Fruit fly (Drosophila melanogaster): ENCODE measurements around the gene Sgt.

Gene Sgt

DNA sequence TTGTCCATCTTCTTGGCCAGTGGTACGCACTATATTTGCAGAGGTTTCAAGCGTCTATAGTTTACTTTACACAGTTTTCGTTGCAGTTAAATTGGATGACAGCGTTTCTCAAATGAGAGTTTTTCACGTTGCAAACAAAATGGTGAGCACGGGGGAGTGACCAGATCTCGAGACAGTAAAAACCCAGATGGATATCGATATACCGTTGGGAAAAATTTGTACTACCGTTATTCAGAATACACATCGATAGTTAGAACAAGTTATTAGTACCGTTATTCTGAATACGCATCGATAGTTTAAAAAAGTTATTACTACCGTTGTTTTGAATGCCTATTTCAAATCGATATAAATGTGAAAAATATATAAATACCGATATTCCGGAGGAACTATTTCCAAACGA, 6.3 kb downstream of the Sgt start, which contains the start of gene cass (continued):
- TF ChIP-seq trem (tag; optimal IDR thresholded peaks at IDR 0.05) (peak; percentile 82), Dref (GFP tag; IDR thresholded peaks at IDR 0.05) (peak; percentile 86), CG17802 (tag; optimal IDR thresholded peaks at IDR 0.05) (no peak), Pdp1 (GFP tag; optimal IDR thresholded peaks at IDR 0.05) (peak in 1 of 2 experiments; percentile 16), pum (GFP tag; optimal IDR thresholded peaks at IDR 0.05) (no peak), slbo (GFP tag; IDR thresholded peaks at IDR 0.05) (no peak), CG18262 (tag; optimal IDR thresholded peaks at IDR 0.05) (peak; percentile 13), CG1233 (GFP tag; optimal IDR thresholded peaks at IDR 0.05) (no peak), CG10209 (GFP tag; optimal IDR thresholded peaks at IDR 0.05) (no peak), dmrt11E (tag; optimal IDR thresholded peaks at IDR 0.05) (peak; percentile 9), sima (GFP tag; optimal IDR thresholded peaks at IDR 0.05) (no peak), CG17829 (tag; optimal IDR thresholded peaks at IDR 0.05) (peak; percentile 58), gfzf (GFP tag; optimal IDR thresholded peaks at IDR 0.05) (peak; percentile 88), Ravus (GFP tag; IDR thresholded peaks at IDR 0.05) (no peak), vnd (GFP tag; IDR thresholded peaks at IDR 0.05; ENCODE audit: partially characterized antibody) (peak; percentile 88), CG16815 (GFP tag; optimal IDR thresholded peaks at IDR 0.05) (no peak), gcm (GFP tag; optimal IDR thresholded peaks at IDR 0.05) (no peak), nerfin-2 (GFP tag; IDR thresholded peaks at IDR 0.05; ENCODE audit: partially characterized antibody) (peak; percentile 65; the same call in 1 of the 2 replicates), CG14965 (GFP tag; optimal IDR thresholded peaks at IDR 0.05; ENCODE audit: borderline replicate concordance) (no peak), gce (GFP tag; IDR thresholded peaks at IDR 0.05) (no peak), Opbp (GFP tag; IDR thresholded peaks at IDR 0.05; ENCODE audit: partially characterized antibody) (peak; percentile 94), CG31388 (GFP tag; optimal IDR thresholded peaks at IDR 0.05) (no peak), crp (GFP tag; optimal IDR thresholded peaks at IDR 0.05) (peak in 1 of 2 experiments; percentile 54), Eip74EF (GFP tag; optimal IDR thresholded peaks at IDR 0.05) (no peak), CG8924 (tag; optimal IDR thresholded peaks at IDR 0.05) (peak; percentile 26), HmgD (GFP tag; optimal IDR thresholded peaks at IDR 0.05) (peak; percentile 18), slou (GFP tag; optimal IDR thresholded peaks at IDR 0.05) (no peak), CG17359 (tag; optimal IDR thresholded peaks at IDR 0.05) (no peak), CG7556 (GFP tag; optimal IDR thresholded peaks at IDR 0.05) (no peak), tup (GFP tag; optimal IDR thresholded peaks at IDR 0.05) (no peak), hbn (GFP tag; IDR thresholded peaks at IDR 0.05; ENCODE audit: partially characterized antibody) (peak; percentile 84), CG34224 (GFP tag; IDR thresholded peaks at IDR 0.05; ENCODE audit: partially characterized antibody) (peak; percentile 92), Adf1 (GFP tag; IDR thresholded peaks at IDR 0.05) (no peak), CG7786 (GFP tag; optimal IDR thresholded peaks at IDR 0.05) (no peak), CG18599 (GFP tag; optimal IDR thresholded peaks at IDR 0.05) (no peak), CG9797 (GFP tag; optimal IDR thresholded peaks at IDR 0.05) (peak; percentile 77), CG11504 (tag; optimal IDR thresholded peaks at IDR 0.05) (no peak), CG11085 (GFP tag; IDR thresholded peaks at IDR 0.05) (no peak), zf30C (GFP tag; optimal IDR thresholded peaks at IDR 0.05) (no peak), CG14014 (GFP tag; IDR thresholded peaks at IDR 0.05) (no peak), CG18011 (GFP tag; optimal IDR thresholded peaks at IDR 0.05) (no peak), CG1603 (tag; optimal IDR thresholded peaks at IDR 0.05) (peak; percentile 75), CG1602 (GFP tag; optimal IDR thresholded peaks at IDR 0.05) (no peak), Stat92E (GFP tag; optimal IDR thresholded peaks at IDR 0.05) (peak in 1 of 3 experiments; percentile 16), ham (GFP tag; IDR thresholded peaks at IDR 0.05) (no peak), CG8290 (GFP tag; optimal IDR thresholded peaks at IDR 0.05) (peak; percentile 39), CG8290 (tag; optimal IDR thresholded peaks at IDR 0.05) (peak in 1 of 2 experiments; percentile 70), NfI (GFP tag; optimal IDR thresholded peaks at IDR 0.05) (no peak), CG17361 (GFP tag; IDR thresholded peaks at IDR 0.05) (0 out of 3 replicates have a peak, but pooled peaks have one; percentile 18)
